Worm (Caenorhabditis elegans): ENCODE measurements around the gene ucr-1.

- no peak for TF ChIP-seq tab-1 (GFP tag; IDR thresholded peaks at IDR 0.05)
- TF ChIP-seq flt-1 (GFP tag; IDR thresholded peaks at IDR 0.05) = no peak
Observed at ce11 chrIII:5585711-5586110, 6.2 kb upstream of the ucr-1 start.
